Fruit fly (Drosophila melanogaster) whole organism, embryonic: ENCODE results near the gene CG5265.
A peak's percentile ranks its signal among the peaks of the same experiment; 100 is the strongest.

ENCODE experiments used
- Atf3 ChIP-seq: fragments of 200-800 bp; sonication (Bioruptor generic); optimal IDR thresholded peaks from 3 replicates; lab custom pipeline; 2016; ENCODE audit warnings: missing biosample characterization, missing genetic modification characterization
- Atf6 ChIP-seq: fragments of 200-800 bp; sonication (Bioruptor generic); IDR thresholded peaks from 2 replicates; pipeline ENCODE4 v1.3.6; 2022; ENCODE audit warnings: missing biosample characterization, missing genetic modification characterization
- CG10209 ChIP-seq: fragments of 200-800 bp; sonication (Bioruptor generic); optimal IDR thresholded peaks from 3 replicates; lab custom pipeline; 2017; ENCODE audit warnings: missing biosample characterization, mild to moderate bottlenecking, missing genetic modification characterization, missing genetic modification reagents
- CG10366 ChIP-seq: fragments of 200-800 bp; sonication (Bioruptor generic); IDR thresholded peaks from 2 replicates; pipeline ENCODE4 v1.3.6; 2022; ENCODE audit warnings: missing biosample characterization, missing genetic modification characterization
- CG11093 ChIP-seq: fragments of 200-800 bp; sonication (Bioruptor generic); IDR thresholded peaks from 3 replicates; pipeline ENCODE4 v1.3.6; 2022; ENCODE audit warnings: missing biosample characterization, missing genetic modification characterization
- CG11696 ChIP-seq: fragments of 200-800 bp; sonication (Bioruptor generic); IDR thresholded peaks from 2 replicates; pipeline ENCODE4 v1.3.6; 2022; ENCODE audit warnings: missing biosample characterization, missing genetic modification characterization
- CG12071 ChIP-seq: fragments of 200-800 bp; sonication (Bioruptor generic); optimal IDR thresholded peaks from 3 replicates; lab custom pipeline; 2018; ENCODE audit warnings: missing biosample characterization, mild to moderate bottlenecking, missing genetic modification characterization
- CG12155 ChIP-seq: fragments of 200-800 bp; sonication (Bioruptor generic); optimal IDR thresholded peaks from 3 replicates; lab custom pipeline; 2016; ENCODE audit warnings: missing biosample characterization, missing genetic modification characterization
- CG12942 ChIP-seq: fragments of 200-800 bp; sonication (Bioruptor generic); optimal IDR thresholded peaks from 3 replicates; lab custom pipeline; 2016; ENCODE audit warnings: missing biosample characterization, missing genetic modification characterization
- CG14667 ChIP-seq: fragments of 200-800 bp; sonication (Bioruptor generic); IDR thresholded peaks from 2 replicates; pipeline ENCODE4 v1.3.6; 2022; ENCODE audit warnings: missing biosample characterization, missing genetic modification characterization
- CG17612 ChIP-seq: fragments of 200-800 bp; sonication (Bioruptor generic); IDR thresholded peaks from 2 replicates; pipeline ENCODE4 v1.3.6; 2022; ENCODE audit warnings: missing biosample characterization, missing genetic modification characterization
- CG17829 ChIP-seq: fragments of 200-800 bp; optimal IDR thresholded peaks from 2 replicates; lab custom pipeline; 2019; ENCODE audit warnings: missing biosample characterization, mild to moderate bottlenecking, missing genetic modification characterization, moderate library complexity
- CG17912 ChIP-seq: fragments of 200-800 bp; sonication (Bioruptor generic); optimal IDR thresholded peaks from 2 replicates; lab custom pipeline; 2018; ENCODE audit warnings: missing biosample characterization, mild to moderate bottlenecking, missing genetic modification characterization
- CG30403 ChIP-seq: fragments of 200-800 bp; sonication (Bioruptor generic); optimal IDR thresholded peaks from 3 replicates; lab custom pipeline; 2016; ENCODE audit warnings: missing biosample characterization, missing genetic modification characterization
- CG32772 ChIP-seq: fragments of 200-800 bp; sonication (Bioruptor generic); IDR thresholded peaks from 2 replicates; pipeline ENCODE4 v1.3.6; 2022; ENCODE audit warnings: missing biosample characterization, missing genetic modification characterization
- CG3726 ChIP-seq: fragments of 200-800 bp; sonication (Bioruptor generic); IDR thresholded peaks from 3 replicates; pipeline ENCODE4, ENCODE4 v1.3.6; 2022; ENCODE audit warnings: missing biosample characterization, missing genetic modification characterization
- CG3838 ChIP-seq: fragments of 200-800 bp; sonication (Bioruptor generic); optimal IDR thresholded peaks from 3 replicates; lab custom pipeline; 2016; ENCODE audit warnings: missing biosample characterization, missing genetic modification characterization
- CG4617 ChIP-seq: fragments of 200-800 bp; sonication (Bioruptor generic); optimal IDR thresholded peaks from 3 replicates; lab custom pipeline; 2016; ENCODE audit warnings: missing biosample characterization, missing genetic modification characterization, borderline replicate concordance
- CG5245 ChIP-seq: fragments of 200-800 bp; sonication (Bioruptor generic); optimal IDR thresholded peaks from 3 replicates; lab custom pipeline; 2016; ENCODE audit warnings: missing biosample characterization, missing genetic modification characterization
- CG8089 ChIP-seq: fragments of 200-800 bp; sonication (Bioruptor generic); optimal IDR thresholded peaks from 3 replicates; lab custom pipeline; 2016; ENCODE audit warnings: missing biosample characterization, missing genetic modification characterization
- CG8359 ChIP-seq: fragments of 200-800 bp; sonication (Bioruptor generic); optimal IDR thresholded peaks from 2 replicates; lab custom pipeline; 2017; ENCODE audit warnings: missing biosample characterization, mild to moderate bottlenecking, missing genetic modification characterization, borderline replicate concordance
- CG9727 ChIP-seq: fragments of 200-800 bp; sonication (Bioruptor generic); optimal IDR thresholded peaks from 3 replicates; lab custom pipeline; 2017; ENCODE audit warnings: missing biosample characterization, mild to moderate bottlenecking, missing genetic modification characterization
- CG9932 ChIP-seq: fragments of 200-800 bp; sonication (Bioruptor generic); IDR thresholded peaks from 2 replicates; pipeline ENCODE4 v1.3.6; 2022; ENCODE audit warnings: missing biosample characterization, missing genetic modification characterization
- Dfd ChIP-seq, 2 experiments: fragments of >200 bp; optimal IDR thresholded peaks; 2 replicates each; lab custom pipeline; 2017; ENCODE audit warnings: missing biosample characterization in 2 of 2, missing genetic modification characterization in 2 of 2
- Drgx ChIP-seq: fragments of 200-800 bp; sonication (Bioruptor generic); IDR thresholded peaks from 2 replicates; pipeline ENCODE4 v1.3.6; 2022; ENCODE audit warnings: missing biosample characterization, missing genetic modification characterization
- Hmx ChIP-seq: fragments of 200-800 bp; sonication (Bioruptor generic); optimal IDR thresholded peaks from 2 replicates; lab custom pipeline; 2016; ENCODE audit warnings: missing biosample characterization, missing genetic modification characterization
- Hr39 ChIP-seq: fragments of >200 bp; optimal IDR thresholded peaks from 2 replicates; lab custom pipeline; 2017
- Max ChIP-seq: fragments of 200-800 bp; sonication (Bioruptor generic); optimal IDR thresholded peaks from 2 replicates; lab custom pipeline; 2016; ENCODE audit warnings: missing biosample characterization, mild to moderate bottlenecking, missing genetic modification characterization
- Mes4 ChIP-seq: fragments of 200-800 bp; sonication (Bioruptor generic); optimal IDR thresholded peaks from 2 replicates; lab custom pipeline; 2016; ENCODE audit warnings: missing biosample characterization, missing genetic modification characterization
- Sin3A ChIP-seq: fragments of >200 bp; optimal IDR thresholded peaks from 2 replicates; lab custom pipeline; 2018
- TFAM ChIP-seq: fragments of 200-800 bp; sonication (Bioruptor generic); optimal IDR thresholded peaks from 2 replicates; lab custom pipeline; 2017; ENCODE audit warnings: missing biosample characterization, missing genetic modification characterization, inconsistent platforms
- bcd ChIP-seq: fragments of 200-800 bp; sonication (Bioruptor generic); optimal IDR thresholded peaks from 2 replicates; lab custom pipeline; 2017; ENCODE audit warnings: missing biosample characterization, mild to moderate bottlenecking, missing genetic modification characterization
- caup ChIP-seq: fragments of 200-800 bp; sonication (Bioruptor generic); optimal IDR thresholded peaks from 3 replicates; lab custom pipeline; 2017; ENCODE audit warnings: missing biosample characterization, mild to moderate bottlenecking, missing genetic modification characterization, moderate library complexity; ENCODE audit not compliant: severe bottlenecking
- dmrt11E ChIP-seq: fragments of 200-800 bp; sonication (Bioruptor generic); optimal IDR thresholded peaks from 3 replicates; lab custom pipeline; 2018; ENCODE audit warnings: missing biosample characterization, mild to moderate bottlenecking, missing genetic modification characterization, moderate library complexity
- ems ChIP-seq: fragments of 200-800 bp; sonication (Bioruptor generic); optimal IDR thresholded peaks from 3 replicates; lab custom pipeline; 2016; ENCODE audit warnings: missing biosample characterization, missing genetic modification characterization
- en ChIP-seq: fragments of 200-800 bp; sonication (Bioruptor generic); optimal IDR thresholded peaks from 2 replicates; lab custom pipeline; 2016; ENCODE audit warnings: missing biosample characterization, missing genetic modification characterization
- ewg ChIP-seq: fragments of 200-800 bp; sonication (Bioruptor generic); optimal IDR thresholded peaks from 3 replicates; lab custom pipeline; 2017; ENCODE audit warnings: mild to moderate bottlenecking, missing biosample characterization, missing genetic modification reagents, missing genetic modification characterization
- eyg ChIP-seq: fragments of 200-800 bp; sonication (Bioruptor generic); optimal IDR thresholded peaks from 3 replicates; lab custom pipeline; 2016; ENCODE audit warnings: missing biosample characterization, missing genetic modification characterization
- fu2 ChIP-seq: fragments of 200-800 bp; sonication (Bioruptor generic); optimal IDR thresholded peaks from 2 replicates; lab custom pipeline; 2016; ENCODE audit warnings: missing biosample characterization, missing genetic modification characterization
- gro ChIP-seq: fragments of 200-800 bp; sonication (Bioruptor generic); optimal IDR thresholded peaks from 2 replicates; lab custom pipeline; 2016; ENCODE audit warnings: missing biosample characterization, missing genetic modification characterization
- lmd ChIP-seq: fragments of 200-800 bp; sonication (Bioruptor generic); IDR thresholded peaks from 2 replicates; pipeline ENCODE4 v1.3.6; 2022; ENCODE audit warnings: missing biosample characterization, missing genetic modification characterization
- nmo ChIP-seq: fragments of 200-800 bp; sonication (Bioruptor generic); optimal IDR thresholded peaks from 2 replicates; lab custom pipeline; 2018; ENCODE audit warnings: missing biosample characterization, mild to moderate bottlenecking, missing genetic modification characterization, moderate library complexity
- org-1 ChIP-seq: fragments of 200-800 bp; sonication (Bioruptor generic); optimal IDR thresholded peaks from 2 replicates; lab custom pipeline; 2017; ENCODE audit warnings: missing biosample characterization, missing genetic modification characterization
- otp ChIP-seq: fragments of 200-800 bp; sonication (Bioruptor generic); IDR thresholded peaks from 3 replicates; pipeline ENCODE4, ENCODE4 v1.3.6; 2022; ENCODE audit warnings: missing biosample characterization, missing genetic modification characterization
- pnt ChIP-seq: fragments of 200-800 bp; sonication (Bioruptor generic); optimal IDR thresholded peaks from 3 replicates; lab custom pipeline; 2016; ENCODE audit warnings: missing biosample characterization, missing genetic modification characterization
- sens ChIP-seq: fragments of 200-800 bp; sonication (Bioruptor generic); peaks from one replicate; lab custom pipeline; 2016; ENCODE audit warnings: missing biosample characterization, missing genetic modification characterization
- slou ChIP-seq: fragments of 200-800 bp; sonication (Bioruptor generic); optimal IDR thresholded peaks from 3 replicates; lab custom pipeline; 2016; ENCODE audit warnings: missing biosample characterization, missing genetic modification characterization
- stc ChIP-seq: fragments of 200-800 bp; sonication (Bioruptor generic); IDR thresholded peaks from 2 replicates; pipeline ENCODE4 v1.3.6; 2022; ENCODE audit warnings: missing biosample characterization, missing genetic modification characterization
- stwl ChIP-seq: fragments of 200-800 bp; sonication (Bioruptor generic); optimal IDR thresholded peaks from 3 replicates; lab custom pipeline; 2018; ENCODE audit warnings: missing biosample characterization, mild to moderate bottlenecking, missing genetic modification characterization, moderate library complexity
- ttk ChIP-seq: fragments of 200-800 bp; sonication (Bioruptor generic); IDR thresholded peaks from 2 replicates; pipeline ENCODE4 v2.1.2; 2022; ENCODE audit warnings: missing biosample characterization, missing genetic modification characterization
- unpg ChIP-seq: fragments of 200-800 bp; sonication (Bioruptor generic); optimal IDR thresholded peaks from 3 replicates; lab custom pipeline; 2018; ENCODE audit warnings: missing biosample characterization, mild to moderate bottlenecking, missing genetic modification characterization, moderate library complexity
- zf30C ChIP-seq: fragments of 200-800 bp; sonication (Bioruptor generic); optimal IDR thresholded peaks from 3 replicates; lab custom pipeline; 2018; ENCODE audit warnings: missing biosample characterization, mild to moderate bottlenecking, missing genetic modification characterization

The CG5265 gene

dm6 chr3R:17151376-17152026 lies 12.7 kb downstream of the CG5265 start, which contains the start of gene CG5292 (continued):
- TF ChIP-seq zf30C (GFP tag; lab: Kevin White, UChicago) (no peak), Hr39 (lab: Kevin White, UChicago) (no peak), CG4617 (GFP tag; lab: Kevin White, UChicago) (peak; percentile 59), CG12942 (GFP tag; lab: Kevin White, UChicago) (peak; percentile 52), lmd (GFP tag; lab: Robert Waterston, UW) (peak; percentile 42; the same call in 1 of the 2 replicates), Hmx (GFP tag; lab: Kevin White, UChicago) (no peak), Atf3 (no peak), org-1 (GFP tag; lab: Kevin White, UChicago) (no peak), Atf6 (GFP tag; lab: Robert Waterston, UW) (no peak; the same call in 1 of the 2 replicates), Drgx (GFP tag; lab: Robert Waterston, UW) (peak; percentile 64), ems (GFP tag; lab: Kevin White, UChicago) (peak; percentile 54), CG8089 (no peak), CG3838 (GFP tag; lab: Kevin White, UChicago) (no peak), CG10366 (GFP tag; lab: Robert Waterston, UW) (peak; percentile 73), gro (GFP tag; lab: Kevin White, UChicago) (no peak), fu2 (no peak), Dfd (GFP tag; optimal IDR thresholded peaks at IDR 0.05; lab: Kevin White, UChicago) (no peak), unpg (GFP tag; lab: Kevin White, UChicago) (no peak), CG14667 (GFP tag; lab: Robert Waterston, UW) (no peak), CG12155 (GFP tag; lab: Kevin White, UChicago) (peak; percentile 34), sens (GFP tag; lab: Kevin White, UChicago) (peak; percentile 93), CG12071 (GFP tag; lab: Kevin White, UChicago) (no peak), CG17912 (GFP tag; lab: Kevin White, UChicago) (peak; percentile 3), stc (GFP tag; lab: Robert Waterston, UW) (peak; percentile 58), CG9727 (GFP tag; lab: Kevin White, UChicago) (peak; percentile 43), en (no peak), TFAM (GFP tag; lab: Kevin White, UChicago) (no peak), CG3726 (GFP tag; lab: Robert Waterston, UW) (0 out of 3 replicates have a peak, but pooled peaks have one; percentile 28), Sin3A (lab: Kevin White, UChicago) (peak; percentile 35), CG11093 (GFP tag; lab: Robert Waterston, UW) (no peak), CG5245 (GFP tag; lab: Kevin White, UChicago) (no peak), bcd (GFP tag; lab: Kevin White, UChicago) (peak; percentile 45), CG17829 (tag; lab: Kevin White, UChicago) (peak; percentile 67), CG11696 (GFP tag; lab: Robert Waterston, UW) (peak; percentile 45; the same call in 1 of the 2 replicates), dmrt11E (tag; lab: Kevin White, UChicago) (peak; percentile 37), ttk (GFP tag; lab: Robert Waterston, UW) (peak; percentile 35), Mes4 (no peak), CG10209 (GFP tag; lab: Kevin White, UChicago) (peak; percentile 44), CG9932 (GFP tag; lab: Robert Waterston, UW) (peak; percentile 72), pnt (GFP tag; lab: Kevin White, UChicago) (no peak), stwl (tag; lab: Kevin White, UChicago) (peak; percentile 80), CG17612 (GFP tag; lab: Robert Waterston, UW) (no peak), eyg (GFP tag; lab: Kevin White, UChicago) (peak; percentile 41), CG32772 (GFP tag; lab: Robert Waterston, UW) (0 out of 2 replicates have a peak, but pooled peaks have one; percentile 10), nmo (GFP tag; lab: Kevin White, UChicago) (peak; percentile 56), CG30403 (GFP tag; lab: Kevin White, UChicago) (peak; percentile 59), otp (GFP tag; lab: Robert Waterston, UW) (no peak), Max (GFP tag; lab: Kevin White, UChicago) (peak; percentile 42), CG8359 (GFP tag; lab: Kevin White, UChicago) (no peak), slou (peak; percentile 33), caup (peak; percentile 63), ewg (peak; percentile 16)
